Worm (Caenorhabditis elegans) whole organism, L2 larva: ENCODE measurements around the gene htp-1.

Source experiments
- ama-1 ChIP-seq: fragments of 150-350 bp; optimal IDR thresholded peaks from 2 replicates; lab custom pipeline; 2018; ENCODE audit warnings: inconsistent platforms
- blmp-1 ChIP-seq: sonication (generic microtip); optimal IDR thresholded peaks from 2 replicates; lab custom pipeline; 2017; ENCODE audit warnings: missing genetic modification characterization, mild to moderate bottlenecking, missing compliant biosample characterization, antibody characterized with exemption, moderate library complexity; ENCODE audit not compliant: insufficient read depth
- ceh-82 ChIP-seq: fragments of 150-350 bp; optimal IDR thresholded peaks from 2 replicates; lab custom pipeline; 2014; ENCODE audit warnings: missing biosample characterization, missing genetic modification characterization
- elt-1 ChIP-seq: fragments of 150-350 bp; optimal IDR thresholded peaks from 2 replicates; lab custom pipeline; 2014; ENCODE audit warnings: missing biosample characterization, missing genetic modification characterization
- fos-1 ChIP-seq: fragments of 150-350 bp; optimal IDR thresholded peaks from 2 replicates; lab custom pipeline; 2014; ENCODE audit warnings: missing biosample characterization, missing genetic modification characterization
- lsy-2 ChIP-seq, 2 experiments: fragments of 150-350 bp in 1 of 2; sonication (generic microtip) in 1 of 2; optimal IDR thresholded peaks; 2 replicates each; lab custom pipeline; 2014 to 2017; ENCODE audit warnings: missing biosample characterization in 2 of 2, missing genetic modification characterization in 2 of 2
- mdl-1 ChIP-seq, 2 experiments: fragments of 150-350 bp in 1 of 2; sonication (generic microtip) in 1 of 2; optimal IDR thresholded peaks; 2 replicates each; lab custom pipeline; 2017; ENCODE audit warnings: missing biosample characterization in 2 of 2, missing genetic modification characterization in 2 of 2
- nhr-12 ChIP-seq: fragments of 150-350 bp; optimal IDR thresholded peaks from 2 replicates; lab custom pipeline; 2014; ENCODE audit warnings: missing biosample characterization, missing genetic modification characterization
- nhr-25 ChIP-seq: fragments of 150-350 bp; sonication (generic microtip); optimal IDR thresholded peaks from 3 replicates; lab custom pipeline; 2014; ENCODE audit warnings: missing biosample characterization, missing genetic modification characterization
- nhr-6 ChIP-seq: fragments of 150-350 bp; optimal IDR thresholded peaks from 2 replicates; lab custom pipeline; 2014; ENCODE audit warnings: missing biosample characterization, missing genetic modification characterization
- ztf-11 ChIP-seq: sonication (generic microtip); optimal IDR thresholded peaks from 2 replicates; lab custom pipeline; 2017; ENCODE audit warnings: missing biosample characterization, missing genetic modification characterization

DNA sequence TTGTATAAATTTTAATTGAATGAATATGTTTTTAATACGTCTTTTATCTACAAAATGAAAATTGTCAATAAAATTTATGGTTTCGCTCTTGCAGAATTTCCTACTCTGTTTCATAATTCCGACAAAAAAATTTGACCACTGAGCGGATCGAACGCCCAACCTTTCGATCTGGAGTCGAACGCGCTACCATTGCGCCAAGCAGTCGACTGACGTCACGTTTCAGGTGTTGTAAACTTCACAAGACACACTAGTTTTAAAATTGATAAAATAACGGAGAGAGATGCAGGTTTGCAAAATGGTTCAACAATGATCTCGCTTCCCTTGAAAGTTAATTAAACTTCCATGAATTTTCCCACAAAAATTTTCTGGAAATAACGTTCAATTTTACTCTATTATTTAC, 47.2 kb downstream of the htp-1 start:
- TF ChIP-seq ama-1, result no peak
- no peak for TF ChIP-seq nhr-12 (tag; lab: Kevin White, UChicago)
- no peak for TF ChIP-seq blmp-1 (tag; lab: Kevin White, UChicago)
- no peak for TF ChIP-seq ceh-82 (tag; lab: Kevin White, UChicago)
- no peak for TF ChIP-seq elt-1 (tag; lab: Kevin White, UChicago)
- TF ChIP-seq fos-1 (tag; lab: Kevin White, UChicago), result peak; percentile 13
- no peak for TF ChIP-seq lsy-2 (tag; optimal IDR thresholded peaks at IDR 0.05; lab: Kevin White, UChicago)
- TF ChIP-seq nhr-25 (tag; lab: Kevin White, UChicago), result no peak
- TF ChIP-seq nhr-6 (tag; lab: Kevin White, UChicago), result no peak
- no peak for TF ChIP-seq ztf-11 (tag; lab: Kevin White, UChicago)
- no peak for TF ChIP-seq mdl-1 (tag; optimal IDR thresholded peaks at IDR 0.05; lab: Kevin White, UChicago)
